Worm (Caenorhabditis elegans): ENCODE results near the gene fat-4.

DNA sequence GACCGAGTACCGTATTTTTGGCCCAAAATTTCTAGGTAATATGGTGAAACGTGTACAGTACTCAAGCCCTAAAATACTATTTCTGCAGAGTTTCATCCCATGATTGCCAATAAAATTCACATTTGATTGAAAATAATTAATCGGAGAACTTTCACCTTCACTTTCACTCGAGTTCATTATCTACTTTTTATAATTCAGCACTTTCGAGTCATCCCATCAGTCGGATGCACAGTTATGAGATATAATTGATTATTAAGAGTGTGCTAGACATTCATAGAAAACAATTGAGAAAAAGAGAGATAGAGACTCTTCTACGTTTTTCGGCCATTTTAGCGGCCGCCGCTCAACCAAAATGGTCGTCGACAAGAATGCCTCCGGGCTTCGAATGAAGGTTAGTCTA is 3.5 kb downstream of the fat-4 start, which contains the start of gene fat-3:
- TF ChIP-seq nhr-12 (tag; optimal IDR thresholded peaks at IDR 0.05) (no peak), lin-13 (tag; optimal IDR thresholded peaks at IDR 0.05) (no peak), unc-62 (GFP tag; optimal IDR thresholded peaks at IDR 0.05) (no peak), elt-3 (tag; optimal IDR thresholded peaks at IDR 0.05) (no peak), unc-39 (tag; optimal IDR thresholded peaks at IDR 0.05) (no peak), ces-1 (GFP tag; optimal IDR thresholded peaks at IDR 0.05) (no peak), mab-5 (tag; optimal IDR thresholded peaks at IDR 0.05) (no peak), pha-4 (tag; optimal IDR thresholded peaks at IDR 0.05) (no peak), nhr-237 (tag; optimal IDR thresholded peaks at IDR 0.05) (no peak), flh-1 (GFP tag; optimal IDR thresholded peaks at IDR 0.05) (no peak), nhr-76 (tag; optimal IDR thresholded peaks at IDR 0.05) (no peak), ceh-83 (GFP tag; optimal IDR thresholded peaks at IDR 0.05) (no peak), mep-1 (tag; optimal IDR thresholded peaks at IDR 0.05) (no peak)
